Worm (Caenorhabditis elegans) whole organism, dauer: Measurements from ENCODE around the gene sre-47.

Experiments
- unc-62 ChIP-seq: sonication (generic microtip); optimal IDR thresholded peaks from 2 replicates; lab custom pipeline; 2017; ENCODE audit warnings: missing biosample characterization, missing genetic modification reagents, missing genetic modification characterization

The sre-47 gene

DNA sequence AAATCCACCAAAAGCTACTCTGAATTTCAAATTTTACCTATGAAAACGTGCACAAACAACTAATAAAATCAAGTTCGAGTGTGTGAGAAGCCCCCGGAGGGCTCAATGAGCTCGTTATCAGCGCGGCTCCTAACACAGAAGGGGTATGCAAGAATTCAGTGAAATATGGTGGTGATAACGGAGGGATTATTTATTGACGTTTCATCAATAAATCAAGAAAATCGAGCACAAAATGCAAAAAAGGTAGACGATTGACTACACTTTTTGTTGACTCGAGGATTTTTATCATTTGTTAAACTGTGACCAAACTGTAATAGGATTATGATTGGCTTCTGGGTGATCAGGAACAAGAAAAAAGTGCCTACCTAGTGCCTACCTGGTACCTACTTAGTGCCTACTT is 27.0 kb downstream of the sre-47 start, which contains the start of gene zip-3:
Gene zip-3 (minus strand): TSS at position 21 of the 400 bp plus-strand sequence.
- no peak for TF ChIP-seq unc-62 (GFP tag; lab: Kevin White, UChicago)

DNA sequence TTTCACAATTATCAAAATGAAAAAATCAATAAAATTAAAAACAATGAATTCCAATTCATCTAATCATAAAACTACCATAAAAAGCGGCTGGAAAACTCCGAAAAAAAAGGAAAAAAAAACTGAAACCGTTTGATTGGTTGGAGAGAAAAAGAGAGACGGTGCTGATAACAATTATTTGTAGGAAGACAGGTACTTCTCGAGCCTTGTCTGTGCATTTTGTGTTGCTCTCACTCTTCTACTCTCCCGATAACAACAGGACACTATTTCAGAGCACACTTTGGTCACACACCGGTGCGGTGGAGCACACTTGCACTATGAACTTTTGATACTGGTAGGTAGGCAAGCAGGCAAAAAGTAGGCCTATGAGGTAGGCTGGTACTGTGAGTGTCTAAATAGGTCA is 27.9 kb downstream of the sre-47 start:
- TF ChIP-seq unc-62 (GFP tag; lab: Kevin White, UChicago): no peak

DNA sequence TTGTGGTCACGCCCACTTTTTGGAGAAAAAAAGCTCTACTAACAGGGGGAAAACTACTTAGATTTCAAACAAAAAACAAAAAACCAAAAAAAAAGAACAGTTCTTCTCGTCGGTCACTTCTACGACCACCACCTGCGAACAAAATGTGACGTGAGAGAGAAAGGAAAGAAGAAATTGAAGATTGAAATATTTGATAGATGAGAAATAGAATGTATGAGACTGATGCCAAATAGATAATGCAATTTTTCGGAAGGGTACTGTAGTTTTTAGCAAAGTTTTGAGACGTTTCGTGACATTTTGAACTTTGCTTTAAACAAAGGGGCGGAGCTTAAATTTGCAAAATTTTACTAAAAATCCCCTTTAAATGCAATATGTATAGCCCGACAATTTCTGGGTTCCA is 29.5 kb downstream of the sre-47 start:
- TF ChIP-seq unc-62 (GFP tag; lab: Kevin White, UChicago): no peak

DNA sequence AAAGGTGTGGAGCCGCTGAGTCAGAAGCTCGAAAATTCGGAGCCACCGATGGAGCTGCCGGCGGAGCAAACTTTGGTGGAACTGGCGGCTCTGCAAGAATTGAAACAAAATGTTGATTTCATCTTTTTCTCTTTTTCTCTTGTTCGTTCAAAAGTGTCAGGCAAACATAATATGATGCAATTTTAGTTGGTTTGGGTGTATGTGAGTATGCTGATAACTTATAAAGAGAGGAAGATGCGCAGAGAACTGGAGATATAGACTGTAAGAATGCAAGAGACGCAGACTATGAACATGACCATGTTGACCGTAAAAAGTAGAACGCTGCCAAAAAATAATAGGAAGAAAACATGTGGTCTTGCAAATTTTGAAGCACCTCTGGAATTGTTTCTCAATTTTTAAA is 30.4 kb downstream of the sre-47 start:
- no peak for TF ChIP-seq unc-62 (GFP tag; lab: Kevin White, UChicago)

DNA sequence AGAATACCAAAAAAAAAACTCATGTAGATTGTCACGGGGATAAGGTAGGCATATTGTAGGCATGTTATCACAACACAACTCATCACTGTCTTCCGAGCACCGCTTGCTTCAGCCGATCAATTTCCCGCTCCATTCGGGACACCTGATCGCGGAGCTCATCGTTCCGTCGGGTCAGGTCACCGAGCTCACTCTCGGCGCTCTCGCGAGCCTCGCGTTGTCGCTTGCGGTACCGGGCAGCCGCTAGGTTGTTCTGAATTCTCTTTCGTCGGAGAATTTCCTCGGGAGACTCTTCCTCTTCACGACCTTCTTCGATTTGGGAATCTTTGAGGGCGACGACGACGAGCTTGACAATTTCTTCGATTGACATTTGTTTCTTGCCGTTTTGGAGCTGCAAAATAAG is 32.5 kb downstream of the sre-47 start:
- TF ChIP-seq unc-62 (GFP tag; lab: Kevin White, UChicago): no peak

DNA sequence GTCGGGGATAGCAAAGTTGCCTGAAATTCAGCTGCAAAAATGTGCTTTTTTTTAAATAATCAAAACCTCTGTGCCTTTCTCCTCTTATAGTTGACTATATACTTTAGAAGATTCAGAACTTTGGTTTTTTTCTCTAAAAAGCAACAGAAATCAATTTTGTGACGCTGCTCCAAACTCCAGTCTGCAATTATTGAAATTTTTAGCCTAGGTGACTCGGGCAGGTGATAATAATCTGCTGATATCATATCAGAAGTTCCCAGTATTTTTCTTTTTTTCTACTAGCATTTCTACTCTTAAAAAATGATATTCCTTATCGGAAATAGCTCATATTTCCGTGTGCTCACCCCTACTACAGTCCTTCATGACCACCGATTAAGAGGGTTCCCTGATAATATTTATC is 35.2 kb downstream of the sre-47 start, which contains the start of gene sre-44:
Gene sre-44 (plus strand): TSS at position 301 of the 400 bp plus-strand sequence.
- TF ChIP-seq unc-62 (GFP tag; lab: Kevin White, UChicago): no peak

- no peak for TF ChIP-seq unc-62 (GFP tag; lab: Kevin White, UChicago)
These were observed 38.9 kb downstream of the sre-47 start for ce11 chrII:13945527-13945926.

- TF ChIP-seq unc-62 (GFP tag; lab: Kevin White, UChicago): no peak
These were observed 44.9 kb downstream of the sre-47 start, which contains the start of gene W07G1.1 for ce11 chrII:13939531-13939930. W07G1.1 (minus strand) TSS chrII:13939631.

DNA sequence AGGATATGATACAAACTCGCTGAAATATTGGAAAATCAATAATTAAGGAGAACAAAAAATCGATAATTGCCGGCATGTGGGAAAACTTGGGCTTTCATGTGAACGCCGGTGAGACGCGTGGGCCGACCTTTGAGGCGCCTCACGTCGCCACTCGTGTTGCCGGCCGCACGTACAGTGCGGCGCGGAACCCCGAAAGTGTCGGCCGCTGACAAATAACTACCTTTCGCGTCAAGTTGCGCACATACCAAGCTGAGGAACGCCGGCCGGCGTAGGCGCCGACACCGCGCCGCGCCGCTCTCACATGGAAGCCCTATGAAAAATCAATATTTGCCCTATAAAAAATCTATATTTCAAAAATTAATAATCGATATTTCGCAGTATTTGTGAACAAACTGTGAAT is 46.2 kb downstream of the sre-47 start:
- TF ChIP-seq unc-62 (GFP tag; lab: Kevin White, UChicago): no peak

DNA sequence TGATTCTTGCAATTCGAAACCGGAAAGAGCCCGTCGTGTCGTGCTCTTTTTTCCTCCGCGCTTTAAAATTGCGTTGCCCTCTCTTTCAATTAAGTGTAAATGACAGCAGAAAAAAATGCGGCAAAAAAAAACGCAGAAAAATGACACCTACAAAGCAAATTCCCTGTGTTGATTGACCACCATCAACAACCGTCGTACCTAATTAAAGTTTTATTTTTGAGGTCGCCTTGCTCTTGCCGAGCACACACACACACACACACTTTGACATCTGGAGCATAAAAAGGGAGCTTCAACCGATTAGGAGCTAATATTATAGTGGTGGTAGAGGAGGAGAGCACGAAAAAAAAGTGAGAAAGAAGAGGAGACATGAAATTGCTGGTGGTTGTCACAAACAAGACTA is 48.5 kb downstream of the sre-47 start:
- no peak for TF ChIP-seq unc-62 (GFP tag; lab: Kevin White, UChicago)

DNA sequence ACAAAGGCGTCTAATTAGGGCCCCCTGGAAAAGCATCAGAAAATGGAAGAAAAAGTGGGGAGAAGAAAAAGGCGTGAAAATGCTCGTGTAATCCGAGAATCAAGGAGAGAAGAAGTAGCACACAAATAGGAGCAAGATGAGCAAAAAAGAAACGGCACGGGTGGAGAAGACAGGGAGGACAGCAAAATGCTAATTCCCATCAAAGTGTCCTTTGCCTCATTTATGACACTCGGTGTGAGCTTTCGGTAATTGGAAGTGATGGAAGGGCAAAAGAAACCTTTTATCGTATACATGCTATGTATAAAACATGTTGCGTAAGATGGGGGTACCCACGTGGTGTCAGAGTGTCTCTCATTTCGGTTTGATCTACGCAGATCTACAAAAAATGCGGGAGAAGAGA is 50.9 kb downstream of the sre-47 start:
- TF ChIP-seq unc-62 (GFP tag; lab: Kevin White, UChicago): no peak
